Worm (Caenorhabditis elegans): ENCODE results near the gene emb-9.

- no peak for TF ChIP-seq aly-2 (tag; optimal IDR thresholded peaks at IDR 0.05)
- TF ChIP-seq unc-39 (tag; optimal IDR thresholded peaks at IDR 0.05), result no peak
- TF ChIP-seq ceh-82 (tag; optimal IDR thresholded peaks at IDR 0.05), result no peak
- TF ChIP-seq unc-62 (GFP tag; optimal IDR thresholded peaks at IDR 0.05), result no peak
Observed at ce11 chrIII:9309840-9310239, 34.4 kb downstream of the emb-9 start.

Data from whole organism, L2 larva.